Worm (Caenorhabditis elegans) whole organism, early embryonic: ENCODE measurements around the gene clh-1.

ENCODE experiments used
- ama-1 ChIP-seq: fragments of 150-350 bp; optimal IDR thresholded peaks from 2 replicates; lab custom pipeline; 2014
- sea-1 ChIP-seq: fragments of 200-800 bp; sonication (Bioruptor generic); conservative IDR thresholded peaks from 2 replicates; pipeline ENCODE4 v1.3.6; 2022; ENCODE audit warnings: missing genetic modification characterization, missing compliant biosample characterization
- tra-4 ChIP-seq: sonication (generic microtip); optimal IDR thresholded peaks from 2 replicates; lab custom pipeline; 2017; ENCODE audit warnings: missing genetic modification characterization, missing compliant biosample characterization

ce11 chrII:11893323-11893722 is 37.1 kb upstream of the clh-1 start, which contains the start of gene ZK930.2:
- TF ChIP-seq tra-4 (tag; lab: Kevin White, UChicago) (no peak), sea-1 (GFP tag; lab: Robert Waterston, UW) (no peak), ama-1 (lab: Kevin White, UChicago) (no peak)
